Worm (Caenorhabditis elegans) whole organism, L1 larva: Measurements from ENCODE around the gene C29F9.9.

Source experiments
- C04F5.9 ChIP-seq: sonication (generic microtip); optimal IDR thresholded peaks from 2 replicates; lab custom pipeline; 2016; ENCODE audit warnings: missing genetic modification characterization, missing compliant biosample characterization
- C34B4.2 ChIP-seq: sonication (generic microtip); optimal IDR thresholded peaks from 2 replicates; lab custom pipeline; 2017; ENCODE audit warnings: mild to moderate bottlenecking, missing genetic modification characterization, missing compliant biosample characterization
- Y116A8C.19 ChIP-seq: sonication (generic microtip); optimal IDR thresholded peaks from 2 replicates; lab custom pipeline; 2016; ENCODE audit warnings: missing compliant biosample characterization, missing genetic modification characterization, borderline replicate concordance
- blmp-1 ChIP-seq: fragments of 150-350 bp; optimal IDR thresholded peaks from 2 replicates; lab custom pipeline; 2014; ENCODE audit warnings: missing biosample characterization, missing genetic modification characterization
- ceh-82 ChIP-seq, 3 experiments: fragments of 150-350 bp in 1 of 3; sonication (generic microtip) in 2 of 3; optimal IDR thresholded peaks; 2 replicates each; lab custom pipeline; 2014 to 2017; ENCODE audit warnings: missing biosample characterization in 3 of 3, missing genetic modification characterization in 3 of 3
- ceh-88 ChIP-seq: fragments of 200-800 bp; sonication (Bioruptor generic); IDR thresholded peaks from 2 replicates; pipeline ENCODE4 v1.3.6; 2022; ENCODE audit warnings: missing genetic modification characterization, missing compliant biosample characterization
- ceh-90 ChIP-seq: sonication (generic microtip); optimal IDR thresholded peaks from 2 replicates; lab custom pipeline; 2016; ENCODE audit warnings: missing genetic modification characterization, missing compliant biosample characterization
- ces-1 ChIP-seq: fragments of 150-350 bp; optimal IDR thresholded peaks from 2 replicates; lab custom pipeline; 2014; ENCODE audit warnings: missing biosample characterization, missing genetic modification reagents, missing genetic modification characterization
- dpl-1 ChIP-seq, 3 experiments: fragments of 150-350 bp in 2 of 3; sonication (generic microtip) in 1 of 3; optimal IDR thresholded peaks; 2 replicates each; lab custom pipeline; 2014 to 2017; ENCODE audit warnings: missing biosample characterization in 3 of 3, missing genetic modification characterization in 3 of 3, missing genetic modification reagents in 3 of 3
- dsc-1 ChIP-seq: sonication (generic microtip); optimal IDR thresholded peaks from 2 replicates; lab custom pipeline; 2016; ENCODE audit warnings: mild to moderate bottlenecking, missing genetic modification characterization, missing compliant biosample characterization
- efl-1 ChIP-seq, 4 experiments: fragments of 150-350 bp; optimal IDR thresholded peaks in 3 of 4; peaks in 1 of 4; 1 replicate in 1 of 4; 2 replicates in 3 of 4; lab custom pipeline; 2014; ENCODE audit warnings: missing biosample characterization in 2 of 4, missing genetic modification characterization in 2 of 4, missing genetic modification reagents in 2 of 4
- elt-3 ChIP-seq, 6 experiments: fragments of 150-350 bp in 1 of 6; sonication (generic microtip); optimal IDR thresholded peaks; 2 replicates each; lab custom pipeline; 2017 to 2018; ENCODE audit warnings: missing biosample characterization in 6 of 6, missing genetic modification characterization in 6 of 6, inconsistent platforms in 1 of 6
- fkh-8 ChIP-seq: sonication (generic microtip); optimal IDR thresholded peaks from 2 replicates; lab custom pipeline; 2016; ENCODE audit warnings: mild to moderate bottlenecking, missing genetic modification characterization, missing compliant biosample characterization
- hlh-4 ChIP-seq: sonication (generic microtip); optimal IDR thresholded peaks from 2 replicates; lab custom pipeline; 2016; ENCODE audit warnings: mild to moderate bottlenecking, missing genetic modification characterization, missing compliant biosample characterization
- lin-14 ChIP-seq: fragments of 200-800 bp; sonication (Bioruptor generic); optimal IDR thresholded peaks from 2 replicates; lab custom pipeline; 2018; ENCODE audit warnings: mild to moderate bottlenecking, missing genetic modification characterization, moderate library complexity, missing compliant biosample characterization
- lin-15B ChIP-seq: fragments of 150-350 bp; sonication (generic microtip); optimal IDR thresholded peaks from 3 replicates; lab custom pipeline; 2014; ENCODE audit warnings: missing biosample characterization, missing genetic modification characterization
- lin-39 ChIP-seq: fragments of 150-350 bp; optimal IDR thresholded peaks from 2 replicates; lab custom pipeline; 2014; ENCODE audit warnings: missing biosample characterization, missing genetic modification reagents, missing genetic modification characterization
- lsy-2 ChIP-seq, 2 experiments: fragments of 150-350 bp; optimal IDR thresholded peaks; 2 replicates each; lab custom pipeline; 2014; ENCODE audit warnings: missing biosample characterization in 2 of 2, missing genetic modification characterization in 2 of 2
- mab-9 ChIP-seq: fragments of 200-800 bp; sonication (Bioruptor generic); IDR thresholded peaks from 2 replicates; pipeline ENCODE4 v1.3.6; 2022; ENCODE audit warnings: missing genetic modification reagents, missing genetic modification characterization, missing compliant biosample characterization
- mep-1 ChIP-seq: fragments of 150-350 bp; optimal IDR thresholded peaks from 2 replicates; lab custom pipeline; 2014; ENCODE audit warnings: missing biosample characterization, missing genetic modification characterization
- nhr-19 ChIP-seq: fragments of 200-800 bp; sonication (Bioruptor generic); conservative IDR thresholded peaks from 2 replicates; pipeline ENCODE4 v1.3.6; 2022; ENCODE audit warnings: missing genetic modification characterization, missing compliant biosample characterization
- nhr-20 ChIP-seq: sonication (generic microtip); optimal IDR thresholded peaks from 2 replicates; lab custom pipeline; 2016; ENCODE audit warnings: mild to moderate bottlenecking, missing genetic modification characterization, missing compliant biosample characterization
- nhr-237 ChIP-seq: fragments of 150-350 bp; optimal IDR thresholded peaks from 2 replicates; lab custom pipeline; 2014; ENCODE audit warnings: missing biosample characterization, missing genetic modification characterization
- nhr-71 ChIP-seq: sonication (generic microtip); optimal IDR thresholded peaks from 2 replicates; lab custom pipeline; 2016; ENCODE audit warnings: mild to moderate bottlenecking, missing genetic modification characterization, moderate library complexity, missing compliant biosample characterization
- nhr-84 ChIP-seq: sonication (generic microtip); optimal IDR thresholded peaks from 2 replicates; lab custom pipeline; 2017; ENCODE audit warnings: missing biosample characterization, missing genetic modification characterization
- nhr-85 ChIP-seq: sonication (generic microtip); peaks from one replicate; lab custom pipeline; 2016; ENCODE audit warnings: missing genetic modification characterization, inconsistent platforms, missing compliant biosample characterization
- pag-3 ChIP-seq: sonication (generic microtip); optimal IDR thresholded peaks from 2 replicates; lab custom pipeline; 2017; ENCODE audit warnings: missing genetic modification characterization, mild to moderate bottlenecking, missing compliant biosample characterization, antibody characterized with exemption, borderline replicate concordance; ENCODE audit not compliant: insufficient read depth
- rnt-1 ChIP-seq: sonication (generic microtip); optimal IDR thresholded peaks from 2 replicates; lab custom pipeline; 2016; ENCODE audit warnings: mild to moderate bottlenecking, missing genetic modification characterization, moderate library complexity, missing compliant biosample characterization
- snpc-4 ChIP-seq: fragments of 150-350 bp; optimal IDR thresholded peaks from 2 replicates; lab custom pipeline; 2014; ENCODE audit warnings: missing biosample characterization, missing genetic modification characterization
- snu-23 ChIP-seq: sonication (generic microtip); optimal IDR thresholded peaks from 2 replicates; lab custom pipeline; 2016; ENCODE audit warnings: missing genetic modification characterization, missing compliant biosample characterization
- unc-130 ChIP-seq: fragments of 150-350 bp; optimal IDR thresholded peaks from 2 replicates; lab custom pipeline; 2017; ENCODE audit warnings: missing biosample characterization, missing genetic modification characterization, inconsistent platforms
- unc-30 ChIP-seq: sonication (generic microtip); optimal IDR thresholded peaks from 2 replicates; lab custom pipeline; 2017; ENCODE audit warnings: missing biosample characterization, missing genetic modification characterization
- unc-62 ChIP-seq: fragments of 150-350 bp; optimal IDR thresholded peaks from 2 replicates; lab custom pipeline; 2014; ENCODE audit warnings: missing biosample characterization, missing genetic modification reagents, missing genetic modification characterization
- unc-86 ChIP-seq: sonication (generic microtip); optimal IDR thresholded peaks from 2 replicates; lab custom pipeline; 2016; ENCODE audit warnings: missing genetic modification characterization, missing compliant biosample characterization
- xbp-1 ChIP-seq: sonication (generic microtip); optimal IDR thresholded peaks from 2 replicates; lab custom pipeline; 2016; ENCODE audit warnings: missing genetic modification characterization, missing compliant biosample characterization
- zag-1 ChIP-seq: fragments of 150-350 bp; optimal IDR thresholded peaks from 2 replicates; lab custom pipeline; 2014; ENCODE audit warnings: missing biosample characterization, missing genetic modification characterization
- ztf-4 ChIP-seq: fragments of 150-350 bp; optimal IDR thresholded peaks from 2 replicates; lab custom pipeline; 2014; ENCODE audit warnings: missing biosample characterization, missing genetic modification characterization

The C29F9.9 gene

ce11 chrIII:67025-67424 is 31.7 kb downstream of the C29F9.9 start (continued):
- no peak for TF ChIP-seq lin-39 (tag; lab: Kevin White, UChicago)

DNA sequence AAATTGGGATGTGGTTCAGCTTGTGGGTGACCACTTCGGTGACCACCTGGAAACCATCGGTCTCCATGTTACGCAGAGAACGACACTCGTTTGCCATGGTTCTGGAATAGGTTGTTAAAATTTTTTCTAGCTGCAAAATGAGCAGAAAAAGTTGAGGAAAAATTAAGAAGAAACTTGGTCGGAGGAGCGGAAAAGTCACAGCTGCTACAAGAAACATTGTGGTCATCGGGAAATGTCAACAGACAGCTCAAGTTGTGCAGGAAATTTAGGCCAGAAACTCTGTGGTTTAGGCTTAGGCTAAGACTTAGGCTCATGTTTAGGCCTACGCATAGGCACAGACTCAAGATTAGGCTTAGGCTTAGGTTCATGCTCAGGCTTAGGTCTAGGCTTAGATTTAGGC is 32.6 kb downstream of the C29F9.9 start, which contains the start of gene pck-1:
pck-1 (minus strand) TSS at position 101 of the 400 bp plus-strand sequence.
- TF ChIP-seq rnt-1 (peak; percentile 1), nhr-19 (GFP tag; lab: Robert Waterston, UW) (no peak)

DNA sequence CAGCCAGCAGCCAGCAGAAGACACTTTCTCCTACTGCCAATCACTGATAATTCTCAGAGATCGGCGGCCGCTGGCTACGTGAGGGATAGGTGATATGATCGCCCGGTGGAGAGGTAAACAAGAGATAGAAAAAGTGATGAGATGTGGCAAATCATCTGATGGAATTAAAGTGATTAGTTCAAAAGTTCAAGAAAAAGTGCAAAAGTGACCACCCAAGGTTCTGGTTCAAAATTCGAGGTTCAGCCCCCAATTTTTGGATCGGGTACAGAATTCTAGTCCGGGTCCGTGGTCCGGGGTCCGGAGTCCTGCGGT is 33.1 kb downstream of the C29F9.9 start:
- TF ChIP-seq ztf-4 (tag; lab: Kevin White, UChicago) (no peak), nhr-19 (GFP tag; lab: Robert Waterston, UW) (peak; percentile 13; the same call in 1 of the 2 replicates), pag-3 (tag; lab: Kevin White, UChicago) (peak; percentile 54), nhr-20 (tag; lab: Kevin White, UChicago) (peak; percentile 15), lin-14 (GFP tag; lab: Kevin White, UChicago) (peak; percentile 64), nhr-71 (tag; lab: Kevin White, UChicago) (peak; percentile 60), lsy-2 (tag; optimal IDR thresholded peaks at IDR 0.05; lab: Kevin White, UChicago) (peak; percentile 13 to 23), unc-30 (no peak), rnt-1 (peak; percentile 54), ceh-82 (tag; optimal IDR thresholded peaks at IDR 0.05; lab: Kevin White, UChicago) (no peak), snu-23 (GFP tag; lab: Kevin White, UChicago) (peak; percentile 45), blmp-1 (peak; percentile 89), dsc-1 (tag; lab: Kevin White, UChicago) (no peak), elt-3 (tag; optimal IDR thresholded peaks at IDR 0.05; lab: Kevin White, UChicago) (peak in 2 of 6 experiments; percentile 54 to 79), unc-62 (GFP tag; lab: Kevin White, UChicago) (no peak), zag-1 (tag; lab: Kevin White, UChicago) (no peak), xbp-1 (tag; lab: Kevin White, UChicago) (no peak)

DNA sequence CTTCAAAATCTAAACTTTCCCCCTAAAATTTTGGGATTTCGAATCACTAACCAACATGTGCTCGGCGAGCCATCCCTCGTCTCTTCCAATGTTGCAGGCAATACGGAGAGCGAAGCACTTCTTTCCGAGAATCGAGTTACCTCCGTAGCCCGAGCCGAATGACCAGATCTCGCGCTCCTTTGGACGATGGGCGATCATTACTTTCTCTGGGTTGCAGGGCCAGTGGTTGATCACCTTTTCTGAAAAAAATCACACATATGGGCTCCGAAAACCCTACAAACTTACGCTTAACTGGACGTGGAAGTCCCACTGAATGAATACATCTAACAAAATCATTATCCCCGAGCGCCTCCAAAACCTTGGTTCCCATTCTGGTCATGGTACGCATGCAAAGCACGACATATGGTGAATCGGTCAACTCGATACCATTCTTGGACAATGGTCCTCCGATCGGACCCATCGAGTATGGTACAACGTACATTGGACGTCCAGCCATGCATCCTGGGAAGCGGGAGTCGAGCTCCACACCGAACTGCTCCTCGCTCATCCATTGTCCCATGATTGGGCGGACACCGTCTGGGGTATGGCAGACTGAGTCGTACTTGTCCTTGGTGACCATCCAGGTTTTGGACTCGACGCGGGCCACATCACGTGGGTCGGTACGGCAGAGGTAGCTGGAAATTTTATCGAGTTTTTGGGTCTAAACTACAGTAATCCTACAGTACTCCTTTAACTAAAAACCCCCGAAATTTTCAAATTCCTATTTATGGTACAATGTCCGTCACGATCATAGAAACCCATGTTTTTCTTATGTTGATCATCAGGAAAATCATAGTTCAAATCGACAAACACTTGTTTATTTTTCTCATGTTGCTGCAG is 33.7 kb downstream of the C29F9.9 start:
- TF ChIP-seq C34B4.2 (tag; lab: Kevin White, UChicago) (no peak), Y116A8C.19 (tag; lab: Kevin White, UChicago) (no peak), unc-86 (tag; lab: Kevin White, UChicago) (no peak), mab-9 (0 out of 2 replicates have a peak, but pooled peaks have one; percentile 5), ceh-88 (GFP tag; lab: Robert Waterston, UW) (0 out of 2 replicates have a peak, but pooled peaks have one; percentile 19), nhr-85 (tag; lab: Kevin White, UChicago) (no peak), snpc-4 (tag; lab: Kevin White, UChicago) (no peak), efl-1 (optimal IDR thresholded peaks at IDR 0.05; lab: Kevin White, UChicago) (no peak), efl-1 (GFP tag; optimal IDR thresholded peaks at IDR 0.05 in 1 of 2; lab: Kevin White, UChicago) (peak in 1 of 2 experiments; percentile 79), C04F5.9 (tag; lab: Kevin White, UChicago) (no peak), hlh-4 (tag; lab: Kevin White, UChicago) (no peak)

- no peak for TF ChIP-seq efl-1 (optimal IDR thresholded peaks at IDR 0.05; lab: Kevin White, UChicago)
- TF ChIP-seq efl-1 (GFP tag; optimal IDR thresholded peaks at IDR 0.05 in 1 of 2; lab: Kevin White, UChicago) = no peak
- TF ChIP-seq mep-1 (tag; lab: Kevin White, UChicago) = no peak
- no peak for TF ChIP-seq fkh-8
- TF ChIP-seq hlh-4 (tag; lab: Kevin White, UChicago) = no peak
- TF ChIP-seq nhr-84 (tag; lab: Kevin White, UChicago) = no peak
- TF ChIP-seq lin-15B = no peak
- no peak for TF ChIP-seq nhr-237 (tag; lab: Kevin White, UChicago)
- TF ChIP-seq unc-62 (GFP tag; lab: Kevin White, UChicago) = no peak
- TF ChIP-seq ces-1 (GFP tag; lab: Kevin White, UChicago) = no peak
- TF ChIP-seq ceh-90 (tag; lab: Kevin White, UChicago) = no peak
- TF ChIP-seq dpl-1 (GFP tag; optimal IDR thresholded peaks at IDR 0.05; lab: Kevin White, UChicago) = no peak
- no peak for TF ChIP-seq ztf-4 (tag; lab: Kevin White, UChicago)
- no peak for TF ChIP-seq unc-130 (tag; lab: Kevin White, UChicago)
- TF ChIP-seq, all 84 proteins: peak for 0
Measured at ce11 chrIII:63584-64316, 35.0 kb downstream of the C29F9.9 start.
